Fruit fly (Drosophila melanogaster) whole organism, wandering third instar larva: ENCODE measurements around the gene Reph.

ENCODE experiments used
- Abd-B ChIP-seq: fragments of >200 bp; optimal IDR thresholded peaks from 2 replicates; lab custom pipeline; 2017; ENCODE audit warnings: missing biosample characterization, missing genetic modification characterization
- CG32264 ChIP-seq: fragments of 200-800 bp; sonication (Bioruptor generic); optimal IDR thresholded peaks from 2 replicates; lab custom pipeline; 2016; ENCODE audit warnings: missing biosample characterization, missing genetic modification characterization
- CG9705 ChIP-seq: fragments of 200-800 bp; sonication (Bioruptor generic); optimal IDR thresholded peaks from 2 replicates; lab custom pipeline; 2018; ENCODE audit warnings: missing biosample characterization, mild to moderate bottlenecking, missing genetic modification characterization
- CrebA ChIP-seq: fragments of 200-800 bp; sonication (Bioruptor generic); optimal IDR thresholded peaks from 2 replicates; lab custom pipeline; 2016; ENCODE audit warnings: missing biosample characterization, mild to moderate bottlenecking, missing genetic modification characterization, borderline replicate concordance
- Dfd ChIP-seq: fragments of >200 bp; optimal IDR thresholded peaks from 2 replicates; lab custom pipeline; 2017; ENCODE audit warnings: missing biosample characterization, missing genetic modification characterization
- Dif ChIP-seq: fragments of 200-275, 200-300 bp; sonication (Bioruptor generic); optimal IDR thresholded peaks from 2 replicates; lab custom pipeline; 2018; ENCODE audit warnings: missing biosample characterization, missing genetic modification characterization; ENCODE audit not compliant: partially characterized antibody
- GATAd ChIP-seq: sonication (Bioruptor generic); optimal IDR thresholded peaks from 2 replicates; lab custom pipeline; 2016; ENCODE audit warnings: missing biosample characterization, missing genetic modification characterization
- HLH106 ChIP-seq: fragments of 200-800 bp; optimal IDR thresholded peaks from 3 replicates; lab custom pipeline; 2019; ENCODE audit warnings: missing biosample characterization, mild to moderate bottlenecking, missing genetic modification characterization, moderate library complexity
- Hnf4 ChIP-seq: fragments of 200-800 bp; sonication (Bioruptor generic); optimal IDR thresholded peaks from 2 replicates; lab custom pipeline; 2016; ENCODE audit warnings: missing biosample characterization, mild to moderate bottlenecking, missing genetic modification characterization
- Hr78 ChIP-seq: fragments of >200 bp; optimal IDR thresholded peaks from 2 replicates; lab custom pipeline; 2017; ENCODE audit warnings: missing biosample characterization, missing genetic modification characterization
- Hr83 ChIP-seq: fragments of 200-300 bp; sonication (Bioruptor generic); optimal IDR thresholded peaks from 2 replicates; lab custom pipeline; 2016; ENCODE audit warnings: missing biosample characterization, mild to moderate bottlenecking, missing genetic modification characterization, moderate library complexity; ENCODE audit not compliant: poor library complexity, severe bottlenecking
- Jra ChIP-seq: sonication (Bioruptor generic); optimal IDR thresholded peaks from 2 replicates; lab custom pipeline; 2016; ENCODE audit warnings: missing biosample characterization, missing genetic modification characterization
- Mio ChIP-seq: sonication (Bioruptor generic); optimal IDR thresholded peaks from 2 replicates; lab custom pipeline; 2016; ENCODE audit warnings: missing biosample characterization, missing genetic modification characterization
- Myc ChIP-seq: fragments of >200 bp; optimal IDR thresholded peaks from 2 replicates; lab custom pipeline; 2017
- N ChIP-seq: fragments of >200 bp; optimal IDR thresholded peaks from 2 replicates; lab custom pipeline; 2018; ENCODE audit warnings: missing biosample characterization, missing external identifiers, missing genetic modification characterization
- OdsH ChIP-seq: fragments of 200-800 bp; sonication (Bioruptor generic); optimal IDR thresholded peaks from 2 replicates; lab custom pipeline; 2016; ENCODE audit warnings: missing biosample characterization, mild to moderate bottlenecking, missing genetic modification characterization
- Rel ChIP-seq, 2 experiments: fragments of 200-800 bp; sonication (Bioruptor generic) in 1 of 2; optimal IDR thresholded peaks; 2 replicates in 1 of 2; 3 replicates in 1 of 2; lab custom pipeline; 2016 to 2019; ENCODE audit warnings: mild to moderate bottlenecking in 2 of 2, missing biosample characterization in 2 of 2, missing genetic modification characterization in 2 of 2, moderate library complexity in 1 of 2
- Sp1 ChIP-seq: fragments of 200-800 bp; sonication (Bioruptor generic); optimal IDR thresholded peaks from 3 replicates; lab custom pipeline; 2019; ENCODE audit warnings: missing biosample characterization, mild to moderate bottlenecking, missing genetic modification characterization, moderate library complexity
- Vsx2 ChIP-seq: fragments of 200-300, 225-300 bp; sonication (Bioruptor generic); optimal IDR thresholded peaks from 2 replicates; lab custom pipeline; 2018; ENCODE audit warnings: missing biosample characterization, missing genetic modification characterization; ENCODE audit not compliant: partially characterized antibody
- br ChIP-seq: fragments of 200-800 bp; sonication (Bioruptor generic); optimal IDR thresholded peaks from 2 replicates; lab custom pipeline; 2016; ENCODE audit warnings: missing biosample characterization, missing genetic modification characterization
- brk ChIP-seq: fragments of 200-800 bp; sonication (Bioruptor generic); optimal IDR thresholded peaks from 2 replicates; lab custom pipeline; 2016; ENCODE audit warnings: missing biosample characterization, mild to moderate bottlenecking, missing genetic modification characterization
- dl ChIP-seq, 2 experiments: fragments of 175-275, 200-275 bp in 1 of 2; fragments of 200-275 bp in 1 of 2; sonication (Bioruptor generic); optimal IDR thresholded peaks; lab custom pipeline; 2018; ENCODE audit warnings: mild to moderate bottlenecking in 2 of 2, missing biosample characterization in 2 of 2, missing genetic modification characterization in 2 of 2, moderate library complexity in 2 of 2; ENCODE audit not compliant: partially characterized antibody in 2 of 2, insufficient read depth in 1 of 2
- dsf ChIP-seq: sonication (Bioruptor generic); optimal IDR thresholded peaks from 2 replicates; lab custom pipeline; 2016; ENCODE audit warnings: missing biosample characterization, missing genetic modification characterization, borderline replicate concordance
- ey ChIP-seq: fragments of 200-800 bp; sonication (Bioruptor generic); optimal IDR thresholded peaks from 2 replicates; lab custom pipeline; 2016; ENCODE audit warnings: missing biosample characterization, missing genetic modification characterization
- foxo ChIP-seq, 2 experiments: fragments of 200-800 bp; sonication (Bioruptor generic); optimal IDR thresholded peaks; 2 replicates in 1 of 2; 3 replicates in 1 of 2; lab custom pipeline; 2016 to 2017; ENCODE audit warnings: missing biosample characterization in 2 of 2, missing genetic modification characterization in 2 of 2
- fru ChIP-seq: fragments of 200-800 bp; sonication (Bioruptor generic); optimal IDR thresholded peaks from 3 replicates; lab custom pipeline; 2016; ENCODE audit warnings: missing biosample characterization, mild to moderate bottlenecking, missing genetic modification characterization
- h ChIP-seq: fragments of 200-800 bp; sonication (Bioruptor generic); optimal IDR thresholded peaks from 3 replicates; lab custom pipeline; 2016; ENCODE audit warnings: missing biosample characterization, mild to moderate bottlenecking, missing genetic modification characterization
- jim ChIP-seq: fragments of 175-275, 200-325 bp; sonication (Bioruptor generic); optimal IDR thresholded peaks from 2 replicates; lab custom pipeline; 2016; ENCODE audit warnings: missing biosample characterization, mild to moderate bottlenecking, missing genetic modification characterization
- lola ChIP-seq: fragments of >200 bp; optimal IDR thresholded peaks from 2 replicates; lab custom pipeline; 2017; ENCODE audit warnings: missing biosample characterization, missing genetic modification characterization
- psq ChIP-seq: fragments of 200-800 bp; sonication (Bioruptor generic); optimal IDR thresholded peaks from 3 replicates; lab custom pipeline; 2017; ENCODE audit warnings: missing biosample characterization, mild to moderate bottlenecking, missing genetic modification characterization, moderate library complexity
- rgr ChIP-seq: fragments of 200-800 bp; sonication (Bioruptor generic); optimal IDR thresholded peaks from 3 replicates; lab custom pipeline; 2016; ENCODE audit warnings: missing biosample characterization, mild to moderate bottlenecking, missing genetic modification characterization
- sage ChIP-seq: fragments of 200-800 bp; sonication (Bioruptor generic); optimal IDR thresholded peaks from 2 replicates; lab custom pipeline; 2016; ENCODE audit warnings: missing biosample characterization, mild to moderate bottlenecking, missing genetic modification characterization
- sv ChIP-seq: fragments of 200-800 bp; sonication (Bioruptor generic); optimal IDR thresholded peaks from 3 replicates; lab custom pipeline; 2016; ENCODE audit warnings: missing biosample characterization, missing genetic modification characterization
- tai ChIP-seq: sonication (Bioruptor generic); optimal IDR thresholded peaks from 2 replicates; lab custom pipeline; 2016; ENCODE audit warnings: missing biosample characterization, missing genetic modification characterization
- usp ChIP-seq: fragments of >200 bp; optimal IDR thresholded peaks from 2 replicates; lab custom pipeline; 2017; ENCODE audit warnings: missing biosample characterization, missing genetic modification characterization
- woc ChIP-seq: sonication (Bioruptor generic); optimal IDR thresholded peaks from 2 replicates; lab custom pipeline; 2016; ENCODE audit warnings: missing biosample characterization, mild to moderate bottlenecking, missing genetic modification characterization

The Reph gene

DNA sequence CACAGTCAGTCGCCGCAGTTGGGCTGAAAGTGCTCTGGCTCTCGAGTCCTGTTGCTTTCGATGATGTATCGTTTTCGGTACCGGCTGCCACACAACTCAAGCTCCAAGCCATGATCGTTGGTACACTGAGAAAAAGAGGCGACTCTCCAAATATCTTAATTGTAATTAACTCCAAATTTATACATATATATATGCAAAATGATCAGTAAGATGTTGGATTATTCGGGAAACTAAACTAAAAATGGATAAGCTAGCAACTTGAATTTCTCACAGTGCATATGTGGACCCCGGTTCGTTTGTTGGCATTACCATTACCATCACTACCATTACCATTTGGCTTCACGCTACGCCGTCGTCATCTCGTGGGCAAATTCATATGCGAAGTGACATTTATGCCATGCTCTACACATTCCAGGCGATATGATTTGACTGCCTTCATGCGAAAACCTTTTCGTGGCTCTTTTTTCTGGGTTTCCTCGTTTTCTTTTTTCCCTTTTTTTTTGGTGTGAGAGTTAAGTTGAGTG, 50.2 kb downstream of the Reph start (continued):
- TF ChIP-seq Vsx2 (GFP tag; lab: Kevin White, UChicago): no peak
- no peak for TF ChIP-seq CrebA (GFP tag; lab: Kevin White, UChicago)
- peak; percentile 27 for TF ChIP-seq HLH106
- no peak for TF ChIP-seq sage (GFP tag; lab: Kevin White, UChicago)
- TF ChIP-seq usp (GFP tag; lab: Kevin White, UChicago): no peak
- TF ChIP-seq dsf: no peak
- TF ChIP-seq lola (GFP tag; lab: Kevin White, UChicago): no peak
- TF ChIP-seq Mio (GFP tag; lab: Kevin White, UChicago): no peak
- peak; percentile 6 for TF ChIP-seq ey (GFP tag; lab: Kevin White, UChicago)
- TF ChIP-seq woc: no peak
- TF ChIP-seq br (GFP tag; lab: Kevin White, UChicago): no peak
- TF ChIP-seq N (GFP tag; lab: Kevin White, UChicago): no peak
- TF ChIP-seq psq (GFP tag; lab: Kevin White, UChicago): no peak
- TF ChIP-seq Jra (GFP tag; lab: Kevin White, UChicago): no peak
- peak; percentile 22 for TF ChIP-seq h (GFP tag; lab: Kevin White, UChicago)
- no peak for TF ChIP-seq Dfd (GFP tag; lab: Kevin White, UChicago)

dm6 chr2L:3855528-3856189, 52.3 kb downstream of the Reph start:
- TF ChIP-seq Abd-B (GFP tag; lab: Kevin White, UChicago): no peak
- no peak for TF ChIP-seq tai (GFP tag; lab: Kevin White, UChicago)
- no peak for TF ChIP-seq jim
- TF ChIP-seq Rel (GFP tag; optimal IDR thresholded peaks at IDR 0.05; lab: Kevin White, UChicago): no peak
- TF ChIP-seq Rel (tag; optimal IDR thresholded peaks at IDR 0.05; lab: Kevin White, UChicago): no peak
- TF ChIP-seq foxo (GFP tag; optimal IDR thresholded peaks at IDR 0.05; lab: Kevin White, UChicago): no peak
- no peak for TF ChIP-seq CG32264 (GFP tag; lab: Kevin White, UChicago)
- no peak for TF ChIP-seq GATAd
- TF ChIP-seq Hr83 (GFP tag; lab: Kevin White, UChicago): no peak
- no peak for TF ChIP-seq sage (GFP tag; lab: Kevin White, UChicago)
- no peak for TF ChIP-seq Dif (GFP tag; lab: Kevin White, UChicago)
- TF ChIP-seq Vsx2 (GFP tag; lab: Kevin White, UChicago): no peak
- TF ChIP-seq Dfd (GFP tag; lab: Kevin White, UChicago): no peak
- no peak for TF ChIP-seq Hnf4 (GFP tag; lab: Kevin White, UChicago)
- no peak for TF ChIP-seq Sp1
- TF ChIP-seq N (GFP tag; lab: Kevin White, UChicago): no peak
- no peak for TF ChIP-seq sv
- TF ChIP-seq CG9705 (GFP tag; lab: Kevin White, UChicago): no peak
- TF ChIP-seq woc: no peak

DNA sequence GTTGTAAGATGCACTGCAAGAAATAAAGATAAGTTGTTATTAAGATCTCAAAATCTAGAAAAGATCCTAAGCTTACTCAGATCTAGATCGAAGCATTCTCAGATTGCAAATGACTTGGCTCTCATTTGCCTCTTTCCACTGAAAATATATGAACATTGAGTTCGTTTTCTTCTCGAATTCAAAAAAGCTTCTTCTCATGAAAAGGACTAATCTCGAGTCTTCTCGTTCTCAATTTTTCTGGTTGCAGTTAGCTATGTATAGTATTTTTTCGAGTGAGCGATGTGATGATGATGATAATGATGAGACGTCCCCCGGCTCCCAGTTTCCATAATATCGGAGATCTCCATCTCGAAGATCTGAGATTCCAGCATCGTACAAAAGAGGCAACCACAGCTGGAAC, 53.0 kb downstream of the Reph start:
- TF ChIP-seq Dfd (GFP tag; lab: Kevin White, UChicago) (no peak), woc (peak; percentile 30), psq (GFP tag; lab: Kevin White, UChicago) (no peak), rgr (GFP tag; lab: Kevin White, UChicago) (no peak), Mio (GFP tag; lab: Kevin White, UChicago) (no peak), Abd-B (GFP tag; lab: Kevin White, UChicago) (no peak), Rel (GFP tag; optimal IDR thresholded peaks at IDR 0.05; lab: Kevin White, UChicago) (no peak), Rel (tag; optimal IDR thresholded peaks at IDR 0.05; lab: Kevin White, UChicago) (no peak), jim (no peak), dl (GFP tag; optimal IDR thresholded peaks at IDR 0.05; lab: Kevin White, UChicago; ENCODE audit: insufficient read depth in 1 of 2, partially characterized antibody in 2 of 2) (no peak), OdsH (GFP tag; lab: Kevin White, UChicago) (no peak), N (GFP tag; lab: Kevin White, UChicago) (no peak), sage (GFP tag; lab: Kevin White, UChicago) (no peak), CrebA (GFP tag; lab: Kevin White, UChicago) (no peak), tai (GFP tag; lab: Kevin White, UChicago) (no peak), CG9705 (GFP tag; lab: Kevin White, UChicago) (no peak), Myc (lab: Kevin White, UChicago) (no peak), foxo (GFP tag; optimal IDR thresholded peaks at IDR 0.05; lab: Kevin White, UChicago) (peak in 1 of 2 experiments; percentile 31), brk (GFP tag; lab: Kevin White, UChicago) (no peak), GATAd (no peak), HLH106 (peak; percentile 31), Hr78 (GFP tag; lab: Kevin White, UChicago) (no peak), Sp1 (peak; percentile 2), Jra (GFP tag; lab: Kevin White, UChicago) (no peak), h (GFP tag; lab: Kevin White, UChicago) (peak; percentile 21), Hnf4 (GFP tag; lab: Kevin White, UChicago) (no peak), dsf (no peak), CG32264 (GFP tag; lab: Kevin White, UChicago) (no peak), Dif (GFP tag; lab: Kevin White, UChicago) (no peak), usp (GFP tag; lab: Kevin White, UChicago) (no peak), fru (GFP tag; lab: Kevin White, UChicago) (peak; percentile 39), br (GFP tag; lab: Kevin White, UChicago) (peak; percentile 29), lola (GFP tag; lab: Kevin White, UChicago) (no peak), Vsx2 (GFP tag; lab: Kevin White, UChicago) (no peak)
